Fruit fly (Drosophila melanogaster): ENCODE results near the gene CG32988.

The CG32988 gene

DNA sequence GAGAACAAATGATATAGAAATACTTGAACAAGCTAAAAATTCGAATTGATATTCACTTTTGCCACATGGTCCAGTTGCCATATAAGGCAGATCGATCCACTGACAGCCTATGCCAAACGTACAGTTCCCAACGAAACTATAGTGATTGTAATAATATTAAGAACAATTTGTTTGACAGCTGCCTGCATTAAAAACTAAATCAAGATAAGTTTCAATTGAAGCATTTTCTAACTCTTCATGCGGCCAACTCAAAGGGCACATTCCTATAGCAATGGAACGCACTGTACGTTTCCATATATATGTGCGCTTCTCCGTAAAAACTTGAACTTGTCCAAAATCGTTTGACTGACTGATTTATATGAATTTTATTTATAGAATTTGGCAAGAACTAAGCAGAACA, 29.6 kb downstream of the CG32988 start (continued):
- peak; percentile 9 for TF ChIP-seq abd-A (tag; optimal IDR thresholded peaks at IDR 0.05)
- TF ChIP-seq gsb (GFP tag; IDR thresholded peaks at IDR 0.05), result peak; percentile 51; the same call in 1 of the 2 replicates
- TF ChIP-seq Meics (GFP tag; optimal IDR thresholded peaks at IDR 0.05), result peak; percentile 69
- TF ChIP-seq caup (GFP tag; optimal IDR thresholded peaks at IDR 0.05; ENCODE audit: severe bottlenecking), result peak; percentile 63
- TF ChIP-seq slp2 (GFP tag; optimal IDR thresholded peaks at IDR 0.05), result no peak
- TF ChIP-seq CG4424 (GFP tag; optimal IDR thresholded peaks at IDR 0.05), result peak; percentile 16
- peak; percentile 36; the same call in 1 of the 2 replicates for TF ChIP-seq vvl (GFP tag; IDR thresholded peaks at IDR 0.05)
- TF ChIP-seq prd (optimal IDR thresholded peaks at IDR 0.05), result no peak
- peak; percentile 62; the same call in 2 of the 3 replicates for TF ChIP-seq prd (GFP tag; IDR thresholded peaks at IDR 0.05)
- TF ChIP-seq h (optimal IDR thresholded peaks at IDR 0.05), result no peak
- no peak for TF ChIP-seq CG18476 (GFP tag; optimal IDR thresholded peaks at IDR 0.05)
- TF ChIP-seq bcd (GFP tag; optimal IDR thresholded peaks at IDR 0.05), result peak; percentile 31
- TF ChIP-seq CG11695 (GFP tag; IDR thresholded peaks at IDR 0.05), result peak; percentile 68; the same call in 2 of the 3 replicates
- TF ChIP-seq CG17612 (GFP tag; IDR thresholded peaks at IDR 0.05), result peak; percentile 36; the same call in 1 of the 2 replicates
- TF ChIP-seq HLH54F (GFP tag; optimal IDR thresholded peaks at IDR 0.05), result peak; percentile 52
- no peak for TF ChIP-seq unc-4 (GFP tag; IDR thresholded peaks at IDR 0.05; ENCODE audit: partially characterized antibody)
- no peak for TF ChIP-seq CG12219 (GFP tag; optimal IDR thresholded peaks at IDR 0.05)
- TF ChIP-seq CG10959 (GFP tag; IDR thresholded peaks at IDR 0.05), result 0 out of 2 replicates have a peak, but pooled peaks have one; percentile 31
- TF ChIP-seq gro (GFP tag; optimal IDR thresholded peaks at IDR 0.05), result peak; percentile 65
- no peak for TF ChIP-seq CG13775 (GFP tag; optimal IDR thresholded peaks at IDR 0.05)
- TF ChIP-seq CG4282 (GFP tag; optimal IDR thresholded peaks at IDR 0.05), result no peak
- TF ChIP-seq Rfx (GFP tag; IDR thresholded peaks at IDR 0.05), result peak; percentile 88
- TF ChIP-seq Aef1 (GFP tag; IDR thresholded peaks at IDR 0.05), result peak; percentile 55; the same call in 1 of the 3 replicates
- TF ChIP-seq D19B (GFP tag; optimal IDR thresholded peaks at IDR 0.05), result peak; percentile 32
- peak; percentile 46; the same call in 1 of the 2 replicates for TF ChIP-seq MBD-R2 (GFP tag; IDR thresholded peaks at IDR 0.05)
- TF ChIP-seq CG9215 (GFP tag; IDR thresholded peaks at IDR 0.05), result peak; percentile 74
- TF ChIP-seq Gug (GFP tag; IDR thresholded peaks at IDR 0.05), result peak; percentile 63; the same call in 2 of the 4 replicates
- TF ChIP-seq row (GFP tag; IDR thresholded peaks at IDR 0.05), result peak; percentile 46; the same call in 2 of the 3 replicates
- TF ChIP-seq gem (tag; optimal IDR thresholded peaks at IDR 0.05), result peak; percentile 48
- TF ChIP-seq CG3407 (GFP tag; optimal IDR thresholded peaks at IDR 0.05), result no peak
- peak; percentile 60 for TF ChIP-seq CG11247 (GFP tag; IDR thresholded peaks at IDR 0.05)
- TF ChIP-seq Pdp1 (GFP tag; optimal IDR thresholded peaks at IDR 0.05), result peak; percentile 21 to 53
- no peak for TF ChIP-seq hkb (optimal IDR thresholded peaks at IDR 0.05)
- no peak for TF ChIP-seq hkb (GFP tag; IDR thresholded peaks at IDR 0.05)
- peak; percentile 12 for TF ChIP-seq bab2 (GFP tag; optimal IDR thresholded peaks at IDR 0.05)
- no peak for TF ChIP-seq CG14860 (GFP tag; IDR thresholded peaks at IDR 0.05; ENCODE audit: partially characterized antibody)
- no peak for TF ChIP-seq CG8478 (optimal IDR thresholded peaks at IDR 0.05)
- TF ChIP-seq fd3F (GFP tag; optimal IDR thresholded peaks at IDR 0.05), result peak; percentile 30
- peak; percentile 10 for TF ChIP-seq CG8924 (tag; optimal IDR thresholded peaks at IDR 0.05)
- TF ChIP-seq grau (tag; optimal IDR thresholded peaks at IDR 0.05), result peak; percentile 53
- no peak for TF ChIP-seq CG18764 (GFP tag; optimal IDR thresholded peaks at IDR 0.05)
- TF ChIP-seq CG9797 (GFP tag; optimal IDR thresholded peaks at IDR 0.05), result no peak
- TF ChIP-seq CG15696 (tag; optimal IDR thresholded peaks at IDR 0.05), result no peak
- no peak for TF ChIP-seq CG32767 (GFP tag; IDR thresholded peaks at IDR 0.05)
- TF ChIP-seq dimm (GFP tag; IDR thresholded peaks at IDR 0.05), result no peak
- TF ChIP-seq ATbp (GFP tag; optimal IDR thresholded peaks at IDR 0.05), result no peak
- TF ChIP-seq tx (GFP tag; optimal IDR thresholded peaks at IDR 0.05), result peak; percentile 1
- no peak for TF ChIP-seq CG15479 (GFP tag; optimal IDR thresholded peaks at IDR 0.05)
- TF ChIP-seq Bteb2 (GFP tag; optimal IDR thresholded peaks at IDR 0.05), result peak; percentile 17
- no peak for TF ChIP-seq cg (GFP tag; optimal IDR thresholded peaks at IDR 0.05)
- TF ChIP-seq CG6689 (GFP tag; IDR thresholded peaks at IDR 0.05), result peak; percentile 26; the same call in 1 of the 2 replicates
- TF ChIP-seq dysf (GFP tag; IDR thresholded peaks at IDR 0.05), result peak; percentile 61; the same call in 2 of the 3 replicates
